Worm (Caenorhabditis elegans) whole organism, L2 larva: ENCODE results near the gene egl-43.

ENCODE experiments used
- C34F6.9 ChIP-seq: fragments of 150-350 bp; optimal IDR thresholded peaks from 2 replicates; lab custom pipeline; 2014; ENCODE audit warnings: missing biosample characterization, missing genetic modification characterization
- F13H6.1 ChIP-seq: sonication (generic microtip); optimal IDR thresholded peaks from 2 replicates; lab custom pipeline; 2016; ENCODE audit warnings: missing genetic modification characterization, missing compliant biosample characterization
- Y55F3AM.14 ChIP-seq: fragments of 200-800 bp; sonication (Bioruptor generic); optimal IDR thresholded peaks from 2 replicates; lab custom pipeline; 2018; ENCODE audit warnings: mild to moderate bottlenecking, missing genetic modification characterization, missing compliant biosample characterization
- ZK546.5 ChIP-seq: sonication (generic microtip); optimal IDR thresholded peaks from 2 replicates; lab custom pipeline; 2017; ENCODE audit warnings: missing biosample characterization, missing genetic modification characterization
- ama-1 ChIP-seq: fragments of 150-350 bp; optimal IDR thresholded peaks from 2 replicates; lab custom pipeline; 2018; ENCODE audit warnings: inconsistent platforms
- blmp-1 ChIP-seq: sonication (generic microtip); optimal IDR thresholded peaks from 2 replicates; lab custom pipeline; 2017; ENCODE audit warnings: missing genetic modification characterization, mild to moderate bottlenecking, missing compliant biosample characterization, antibody characterized with exemption, moderate library complexity; ENCODE audit not compliant: insufficient read depth
- ceh-16 ChIP-seq: fragments of 150-350 bp; optimal IDR thresholded peaks from 2 replicates; lab custom pipeline; 2014; ENCODE audit warnings: missing biosample characterization, missing genetic modification characterization
- crh-2 ChIP-seq: sonication (generic microtip); optimal IDR thresholded peaks from 2 replicates; lab custom pipeline; 2017; ENCODE audit warnings: missing biosample characterization, missing genetic modification characterization
- dmd-4 ChIP-seq: sonication (generic microtip); optimal IDR thresholded peaks from 2 replicates; lab custom pipeline; 2017; ENCODE audit warnings: missing biosample characterization, missing genetic modification characterization
- egl-27 ChIP-seq: sonication (generic microtip); optimal IDR thresholded peaks from 3 replicates; lab custom pipeline; 2017; ENCODE audit warnings: missing biosample characterization, missing genetic modification reagents, missing genetic modification characterization
- elt-1 ChIP-seq: fragments of 150-350 bp; optimal IDR thresholded peaks from 2 replicates; lab custom pipeline; 2014; ENCODE audit warnings: missing biosample characterization, missing genetic modification characterization
- elt-3 ChIP-seq: sonication (generic microtip); optimal IDR thresholded peaks from 2 replicates; lab custom pipeline; 2017; ENCODE audit warnings: missing biosample characterization, missing genetic modification characterization
- fos-1 ChIP-seq: fragments of 150-350 bp; optimal IDR thresholded peaks from 2 replicates; lab custom pipeline; 2014; ENCODE audit warnings: missing biosample characterization, missing genetic modification characterization
- gmeb-1 ChIP-seq: fragments of 150-350 bp; optimal IDR thresholded peaks from 2 replicates; lab custom pipeline; 2014; ENCODE audit warnings: missing biosample characterization, missing genetic modification characterization
- lin-13 ChIP-seq: fragments of 150-350 bp; optimal IDR thresholded peaks from 2 replicates; lab custom pipeline; 2014; ENCODE audit warnings: missing biosample characterization, missing genetic modification reagents, missing genetic modification characterization
- lsy-2 ChIP-seq, 2 experiments: fragments of 150-350 bp in 1 of 2; sonication (generic microtip) in 1 of 2; optimal IDR thresholded peaks; 2 replicates each; lab custom pipeline; 2014 to 2017; ENCODE audit warnings: missing biosample characterization in 2 of 2, missing genetic modification characterization in 2 of 2
- mab-5 ChIP-seq: fragments of 150-350 bp; optimal IDR thresholded peaks from 2 replicates; lab custom pipeline; 2014; ENCODE audit warnings: missing biosample characterization, missing genetic modification characterization
- mbf-1 ChIP-seq: sonication (generic microtip); optimal IDR thresholded peaks from 2 replicates; lab custom pipeline; 2017; ENCODE audit warnings: missing biosample characterization, missing genetic modification characterization
- mdl-1 ChIP-seq, 2 experiments: fragments of 150-350 bp in 1 of 2; sonication (generic microtip) in 1 of 2; optimal IDR thresholded peaks; 2 replicates each; lab custom pipeline; 2017; ENCODE audit warnings: missing biosample characterization in 2 of 2, missing genetic modification characterization in 2 of 2
- nhr-11 ChIP-seq: fragments of 150-350 bp; optimal IDR thresholded peaks from 2 replicates; lab custom pipeline; 2014; ENCODE audit warnings: missing biosample characterization, missing genetic modification characterization
- nhr-12 ChIP-seq: fragments of 150-350 bp; optimal IDR thresholded peaks from 2 replicates; lab custom pipeline; 2014; ENCODE audit warnings: missing biosample characterization, missing genetic modification characterization
- nhr-129 ChIP-seq: fragments of 150-350 bp; optimal IDR thresholded peaks from 2 replicates; lab custom pipeline; 2014; ENCODE audit warnings: missing biosample characterization, missing genetic modification characterization
- nhr-21 ChIP-seq: fragments of 150-350 bp; optimal IDR thresholded peaks from 2 replicates; lab custom pipeline; 2014; ENCODE audit warnings: missing biosample characterization, missing genetic modification characterization
- nhr-23 ChIP-seq: fragments of 150-350 bp; optimal IDR thresholded peaks from 2 replicates; lab custom pipeline; 2014; ENCODE audit warnings: missing biosample characterization, missing genetic modification reagents, missing genetic modification characterization
- nhr-237 ChIP-seq: fragments of 150-350 bp; optimal IDR thresholded peaks from 2 replicates; lab custom pipeline; 2014; ENCODE audit warnings: missing biosample characterization, missing genetic modification characterization
- nhr-25 ChIP-seq: fragments of 150-350 bp; sonication (generic microtip); optimal IDR thresholded peaks from 3 replicates; lab custom pipeline; 2014; ENCODE audit warnings: missing biosample characterization, missing genetic modification characterization
- nhr-6 ChIP-seq: fragments of 150-350 bp; optimal IDR thresholded peaks from 2 replicates; lab custom pipeline; 2014; ENCODE audit warnings: missing biosample characterization, missing genetic modification characterization
- nhr-77 ChIP-seq: fragments of 150-350 bp; optimal IDR thresholded peaks from 2 replicates; lab custom pipeline; 2014; ENCODE audit warnings: missing biosample characterization, missing genetic modification characterization
- peb-1 ChIP-seq: fragments of 150-350 bp; optimal IDR thresholded peaks from 2 replicates; lab custom pipeline; 2014; ENCODE audit warnings: missing biosample characterization, missing genetic modification characterization
- skn-1 ChIP-seq: sonication (generic microtip); optimal IDR thresholded peaks from 2 replicates; lab custom pipeline; 2017; ENCODE audit warnings: missing biosample characterization, missing genetic modification characterization
- sma-3 ChIP-seq: sonication (generic microtip); optimal IDR thresholded peaks from 2 replicates; lab custom pipeline; 2016; ENCODE audit warnings: missing genetic modification reagents, missing genetic modification characterization, missing compliant biosample characterization
- sma-9 ChIP-seq, 2 experiments: fragments of 150-350 bp in 1 of 2; sonication (generic microtip) in 1 of 2; optimal IDR thresholded peaks; 2 replicates each; lab custom pipeline; 2014 to 2016; ENCODE audit warnings: missing genetic modification characterization in 2 of 2, mild to moderate bottlenecking in 1 of 2, missing biosample characterization in 1 of 2, missing compliant biosample characterization in 1 of 2, missing genetic modification reagents in 1 of 2, moderate library complexity in 1 of 2
- snpc-4 ChIP-seq: fragments of 150-350 bp; optimal IDR thresholded peaks from 2 replicates; lab custom pipeline; 2014; ENCODE audit warnings: missing biosample characterization, missing genetic modification characterization
- unc-39 ChIP-seq: fragments of 150-350 bp; optimal IDR thresholded peaks from 2 replicates; lab custom pipeline; 2014; ENCODE audit warnings: missing biosample characterization, missing genetic modification characterization
- unc-55 ChIP-seq: fragments of 150-350 bp; sonication (generic microtip); optimal IDR thresholded peaks from 3 replicates; lab custom pipeline; 2014; ENCODE audit warnings: missing biosample characterization, missing genetic modification reagents, missing genetic modification characterization
- unc-62 ChIP-seq: fragments of 150-350 bp; optimal IDR thresholded peaks from 2 replicates; lab custom pipeline; 2014; ENCODE audit warnings: missing biosample characterization, missing genetic modification reagents, missing genetic modification characterization
- ztf-1 ChIP-seq: fragments of 200-800 bp; sonication (Bioruptor generic); conservative IDR thresholded peaks from 2 replicates; pipeline ENCODE4 v1.3.6; 2022; ENCODE audit warnings: missing genetic modification characterization, missing compliant biosample characterization
- ztf-11 ChIP-seq: sonication (generic microtip); optimal IDR thresholded peaks from 2 replicates; lab custom pipeline; 2017; ENCODE audit warnings: missing biosample characterization, missing genetic modification characterization

Gene egl-43

ce11 chrII:9928470-9928869 lies 26.5 kb upstream of the egl-43 start:
- TF ChIP-seq dmd-4 (no peak), unc-39 (no peak), peb-1 (no peak), egl-27 (tag; lab: Kevin White, UChicago) (no peak), ztf-11 (tag; lab: Kevin White, UChicago) (no peak), skn-1 (tag; lab: Kevin White, UChicago) (no peak), sma-3 (GFP tag; lab: Kevin White, UChicago) (no peak), C34F6.9 (tag; lab: Kevin White, UChicago) (no peak), nhr-77 (tag; lab: Kevin White, UChicago) (no peak), mbf-1 (tag; lab: Kevin White, UChicago) (no peak), ama-1 (no peak), lsy-2 (tag; optimal IDR thresholded peaks at IDR 0.05; lab: Kevin White, UChicago) (no peak), crh-2 (tag; lab: Kevin White, UChicago) (no peak)
- TF ChIP-seq, all 48 proteins: peak for 0

- peak; percentile 43 for TF ChIP-seq nhr-129 (tag; lab: Kevin White, UChicago)
- TF ChIP-seq unc-55, result peak; percentile 48
- peak; percentile 15 for TF ChIP-seq F13H6.1 (tag; lab: Kevin White, UChicago)
- peak in 1 of 2 experiments; percentile 52 for TF ChIP-seq lsy-2 (tag; optimal IDR thresholded peaks at IDR 0.05; lab: Kevin White, UChicago)
- TF ChIP-seq mdl-1 (tag; optimal IDR thresholded peaks at IDR 0.05; lab: Kevin White, UChicago), result no peak
- TF ChIP-seq C34F6.9 (tag; lab: Kevin White, UChicago), result peak; percentile 52
- peak; percentile 48 for TF ChIP-seq sma-9 (GFP tag; optimal IDR thresholded peaks at IDR 0.05; lab: Kevin White, UChicago)
- TF ChIP-seq sma-9 (tag; optimal IDR thresholded peaks at IDR 0.05; lab: Kevin White, UChicago), result no peak
- no peak for TF ChIP-seq sma-3 (GFP tag; lab: Kevin White, UChicago)
- TF ChIP-seq gmeb-1 (tag; lab: Kevin White, UChicago), result peak; percentile 15
- TF ChIP-seq, all 48 proteins: peak for 7
These were observed 24.0 kb upstream of the egl-43 start for ce11 chrII:9931012-9931411.

DNA sequence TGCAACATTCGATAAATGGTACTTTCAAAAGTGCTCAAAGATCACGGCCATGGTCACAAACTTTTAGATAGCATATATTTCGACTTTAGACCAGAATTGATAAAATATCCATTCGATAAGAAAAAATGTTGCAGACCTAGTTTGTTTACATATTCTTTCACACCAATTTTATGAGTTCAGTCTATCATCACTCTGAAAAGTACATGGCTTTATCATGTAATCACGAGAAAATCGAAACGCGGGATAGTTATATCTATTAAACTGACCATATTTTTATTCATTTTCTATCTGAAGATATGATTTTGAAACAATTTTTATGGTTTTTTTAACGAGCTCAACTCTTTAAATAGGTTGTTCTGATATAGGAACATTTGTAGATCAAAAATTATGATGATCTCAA lies 23.5 kb upstream of the egl-43 start, which contains the start of gene pho-11:
Gene pho-11 (plus strand): TSS at position 374 of the 400 bp plus-strand sequence.
- TF ChIP-seq lin-13 (GFP tag; lab: Kevin White, UChicago) (no peak), mdl-1 (tag; optimal IDR thresholded peaks at IDR 0.05; lab: Kevin White, UChicago) (no peak), mab-5 (tag; lab: Kevin White, UChicago) (no peak)

DNA sequence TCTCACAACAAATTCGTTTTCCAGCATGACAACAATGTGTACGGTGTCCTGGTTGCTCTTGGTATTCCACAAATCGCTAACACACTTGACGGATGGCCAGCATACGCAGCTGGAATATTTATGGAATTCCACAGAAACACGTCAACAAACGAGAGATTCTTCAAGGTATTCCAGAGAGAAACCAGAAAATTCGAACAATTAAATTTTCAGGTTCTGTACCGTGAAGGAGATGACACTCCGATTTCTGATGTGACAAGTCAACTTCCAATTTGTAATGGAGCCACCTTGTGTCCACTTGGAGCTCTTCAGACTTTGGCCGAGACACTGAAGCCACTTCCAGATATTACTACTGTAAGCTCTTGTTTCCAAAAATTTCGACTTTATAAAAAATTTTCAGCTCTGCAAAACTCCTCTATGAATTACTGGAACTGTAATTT lies 21.0 kb upstream of the egl-43 start:
- no peak for TF ChIP-seq C34F6.9 (tag; lab: Kevin White, UChicago)
- TF ChIP-seq nhr-21 (tag; lab: Kevin White, UChicago), result peak; percentile 14
- TF ChIP-seq sma-9 (GFP tag; optimal IDR thresholded peaks at IDR 0.05; lab: Kevin White, UChicago), result peak; percentile 24
- TF ChIP-seq sma-9 (tag; optimal IDR thresholded peaks at IDR 0.05; lab: Kevin White, UChicago), result no peak
- TF ChIP-seq F13H6.1 (tag; lab: Kevin White, UChicago), result no peak
- peak; percentile 44 for TF ChIP-seq nhr-6 (tag; lab: Kevin White, UChicago)
- peak; percentile 56 for TF ChIP-seq lin-13 (GFP tag; lab: Kevin White, UChicago)
- peak; percentile 49 for TF ChIP-seq nhr-11 (tag; lab: Kevin White, UChicago)
- peak; percentile 27 for TF ChIP-seq nhr-25 (tag; lab: Kevin White, UChicago)
- peak; percentile 42 for TF ChIP-seq sma-3 (GFP tag; lab: Kevin White, UChicago)
- peak; percentile 63 for TF ChIP-seq ama-1
- no peak for TF ChIP-seq nhr-237 (tag; lab: Kevin White, UChicago)

DNA sequence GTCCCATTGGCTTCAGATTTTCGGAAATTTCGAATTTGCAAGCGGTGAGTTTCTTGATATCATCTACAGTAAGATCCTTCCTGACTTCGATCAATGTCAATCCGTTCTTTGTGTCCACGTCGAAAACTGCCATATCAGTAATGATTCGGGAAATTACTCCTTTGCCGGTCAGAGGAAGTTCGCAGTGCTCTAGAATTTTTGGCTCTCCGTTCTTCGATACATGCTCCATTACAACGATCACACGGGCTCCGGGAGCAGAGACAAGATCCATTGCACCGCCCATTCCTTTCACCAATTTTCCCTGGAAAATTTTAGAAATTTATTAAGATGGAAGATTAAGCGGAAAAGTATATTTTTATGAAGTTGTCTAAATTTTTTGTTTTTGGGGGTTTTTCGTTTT lies 20.4 kb upstream of the egl-43 start:
- TF ChIP-seq elt-3 (tag; lab: Kevin White, UChicago) (no peak), mdl-1 (tag; optimal IDR thresholded peaks at IDR 0.05; lab: Kevin White, UChicago) (no peak), nhr-12 (tag; lab: Kevin White, UChicago) (no peak), Y55F3AM.14 (no peak), unc-62 (GFP tag; lab: Kevin White, UChicago) (no peak), peb-1 (no peak), nhr-6 (tag; lab: Kevin White, UChicago) (no peak), mbf-1 (tag; lab: Kevin White, UChicago) (no peak), blmp-1 (tag; lab: Kevin White, UChicago) (no peak), elt-1 (tag; lab: Kevin White, UChicago) (no peak), skn-1 (tag; lab: Kevin White, UChicago) (no peak), ztf-1 (no peak), nhr-25 (tag; lab: Kevin White, UChicago) (no peak), ZK546.5 (tag; lab: Kevin White, UChicago) (no peak), sma-3 (GFP tag; lab: Kevin White, UChicago) (no peak), fos-1 (tag; lab: Kevin White, UChicago) (no peak), sma-9 (GFP tag; optimal IDR thresholded peaks at IDR 0.05; lab: Kevin White, UChicago) (no peak), sma-9 (tag; optimal IDR thresholded peaks at IDR 0.05; lab: Kevin White, UChicago) (no peak), nhr-23 (tag; lab: Kevin White, UChicago) (no peak), ceh-16 (tag; lab: Kevin White, UChicago) (no peak), snpc-4 (no peak)
